Worm (Caenorhabditis elegans) whole organism, L3 larva: Measurements from ENCODE around the gene ani-1.

Experiments
- R02D3.7 ChIP-seq: fragments of 150-350 bp; optimal IDR thresholded peaks from 2 replicates; lab custom pipeline; 2014; ENCODE audit warnings: missing biosample characterization, missing genetic modification characterization
- fos-1 ChIP-seq: fragments of 150-350 bp; optimal IDR thresholded peaks from 2 replicates; lab custom pipeline; 2014; ENCODE audit warnings: missing biosample characterization, missing genetic modification characterization
- lin-39 ChIP-seq: fragments of 150-350 bp; optimal IDR thresholded peaks from 2 replicates; lab custom pipeline; 2018; ENCODE audit warnings: missing biosample characterization, missing genetic modification reagents, missing genetic modification characterization
- lsy-12 ChIP-seq: sonication (generic microtip); optimal IDR thresholded peaks from 2 replicates; lab custom pipeline; 2016; ENCODE audit warnings: mild to moderate bottlenecking, missing genetic modification characterization, missing compliant biosample characterization
- mml-1 ChIP-seq: fragments of 150-350 bp; sonication (generic microtip); optimal IDR thresholded peaks from 3 replicates; lab custom pipeline; 2014; ENCODE audit warnings: missing biosample characterization, missing genetic modification characterization
- nhr-25 ChIP-seq: sonication (generic microtip); optimal IDR thresholded peaks from 2 replicates; lab custom pipeline; 2017; ENCODE audit warnings: missing biosample characterization, missing genetic modification characterization
- nhr-77 ChIP-seq: fragments of 150-350 bp; optimal IDR thresholded peaks from 2 replicates; lab custom pipeline; 2014; ENCODE audit warnings: missing biosample characterization, missing genetic modification characterization

Gene ani-1

DNA sequence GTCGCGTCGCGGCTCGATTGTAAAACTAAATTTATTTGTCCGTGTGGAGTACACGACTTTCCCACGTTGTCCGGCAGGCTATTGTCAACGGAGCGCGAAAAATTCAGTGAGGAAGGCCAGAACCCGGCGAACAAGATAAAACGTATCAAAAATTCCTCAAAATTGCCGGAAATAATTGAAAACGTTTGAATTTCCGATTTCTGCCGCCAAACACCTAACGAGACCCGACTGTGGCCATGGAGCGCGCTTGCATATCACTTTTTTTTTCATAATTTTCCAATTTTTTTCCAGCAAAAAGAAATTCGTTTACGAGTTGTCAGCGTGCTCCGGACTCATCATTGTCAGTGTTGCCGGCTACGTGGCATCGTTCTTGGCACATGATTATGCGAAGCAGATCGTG is 54.7 kb downstream of the ani-1 start:
- TF ChIP-seq lin-39 (tag; lab: Kevin White, UChicago) = no peak
- TF ChIP-seq mml-1 (tag; lab: Kevin White, UChicago) = no peak
- no peak for TF ChIP-seq fos-1 (tag; lab: Kevin White, UChicago)
- no peak for TF ChIP-seq nhr-25 (tag; lab: Kevin White, UChicago)
- no peak for TF ChIP-seq nhr-77 (tag; lab: Kevin White, UChicago)
- no peak for TF ChIP-seq lsy-12 (tag; lab: Kevin White, UChicago)
- TF ChIP-seq R02D3.7 (tag; lab: Kevin White, UChicago) = no peak
